Worm (Caenorhabditis elegans) whole organism, L2 larva: ENCODE data around the gene B0035.18.

Source experiments
- aly-2 ChIP-seq: fragments of 150-350 bp; optimal IDR thresholded peaks from 2 replicates; lab custom pipeline; 2014; ENCODE audit warnings: missing biosample characterization, missing genetic modification characterization
- blmp-1 ChIP-seq: sonication (generic microtip); optimal IDR thresholded peaks from 2 replicates; lab custom pipeline; 2017; ENCODE audit warnings: missing genetic modification characterization, mild to moderate bottlenecking, missing compliant biosample characterization, antibody characterized with exemption, moderate library complexity; ENCODE audit not compliant: insufficient read depth
- ceh-82 ChIP-seq: fragments of 150-350 bp; optimal IDR thresholded peaks from 2 replicates; lab custom pipeline; 2014; ENCODE audit warnings: missing biosample characterization, missing genetic modification characterization
- elt-3 ChIP-seq: sonication (generic microtip); optimal IDR thresholded peaks from 2 replicates; lab custom pipeline; 2017; ENCODE audit warnings: missing biosample characterization, missing genetic modification characterization

DNA sequence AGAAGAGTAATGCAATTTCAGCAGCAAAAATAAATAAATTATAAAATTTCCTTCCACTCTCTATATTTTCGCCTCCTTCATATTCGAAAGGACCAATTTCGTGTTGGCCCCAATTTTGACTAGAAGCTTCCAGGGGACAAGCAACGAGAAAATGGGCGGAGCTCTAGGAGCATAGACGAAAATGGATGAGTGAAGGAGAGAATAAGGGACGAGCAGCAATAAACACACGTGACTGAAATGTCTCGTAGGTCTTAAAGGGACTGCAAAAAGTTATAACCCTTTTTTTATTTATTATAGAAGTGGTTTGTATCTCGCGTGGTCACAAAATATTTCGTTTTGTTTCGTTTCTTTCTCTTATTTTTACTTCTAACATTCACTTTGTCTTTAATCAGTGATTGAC, 29.6 kb downstream of the B0035.18 start:
- TF ChIP-seq aly-2 (tag; lab: Kevin White, UChicago): no peak
- TF ChIP-seq ceh-82 (tag; lab: Kevin White, UChicago): no peak
- no peak for TF ChIP-seq blmp-1 (tag; lab: Kevin White, UChicago)
- no peak for TF ChIP-seq elt-3 (tag; lab: Kevin White, UChicago)
